Fruit fly (Drosophila melanogaster) whole organism, embryonic: ENCODE results near the gene CG42268.

Experiments used
- Ada2b ChIP-seq: fragments of 200-800 bp; sonication (Bioruptor generic); IDR thresholded peaks from 2 replicates; pipeline ENCODE4 v1.3.6; 2022; ENCODE audit warnings: missing biosample characterization, missing genetic modification characterization
- C15 ChIP-seq: fragments of 200-800 bp; sonication (Bioruptor generic); IDR thresholded peaks from 3 replicates; pipeline ENCODE4 v1.3.6; 2022; ENCODE audit warnings: missing biosample characterization, missing genetic modification characterization
- CG10267 ChIP-seq: fragments of 200-800 bp; sonication (Bioruptor generic); optimal IDR thresholded peaks from 2 replicates; lab custom pipeline; 2018; ENCODE audit warnings: missing biosample characterization, mild to moderate bottlenecking, missing genetic modification characterization, moderate library complexity
- CG12236 ChIP-seq: fragments of 200-800 bp; sonication (Bioruptor generic); optimal IDR thresholded peaks from 2 replicates; lab custom pipeline; 2016; ENCODE audit warnings: missing biosample characterization, missing genetic modification characterization
- CG1233 ChIP-seq: fragments of 200-800 bp; sonication (Bioruptor generic); optimal IDR thresholded peaks from 4 replicates; lab custom pipeline; 2018; ENCODE audit warnings: missing biosample characterization, mild to moderate bottlenecking, missing genetic modification characterization
- CG15479 ChIP-seq: fragments of 200-800 bp; sonication (Bioruptor generic); optimal IDR thresholded peaks from 3 replicates; lab custom pipeline; 2019; ENCODE audit warnings: missing biosample characterization, mild to moderate bottlenecking, missing genetic modification characterization, moderate library complexity
- CG15696 ChIP-seq: fragments of 200-800 bp; sonication (Bioruptor generic); optimal IDR thresholded peaks from 2 replicates; lab custom pipeline; 2019; ENCODE audit warnings: missing biosample characterization, mild to moderate bottlenecking, missing genetic modification characterization, moderate library complexity
- CG18764 ChIP-seq: fragments of 200-800 bp; sonication (Bioruptor generic); optimal IDR thresholded peaks from 3 replicates; lab custom pipeline; 2016; ENCODE audit warnings: missing biosample characterization, missing genetic modification characterization
- CG2116 ChIP-seq: fragments of 200-800 bp; sonication (Bioruptor generic); optimal IDR thresholded peaks from 3 replicates; lab custom pipeline; 2018; ENCODE audit warnings: missing biosample characterization, mild to moderate bottlenecking, missing genetic modification characterization
- CG2712 ChIP-seq: fragments of 200-800 bp; optimal IDR thresholded peaks from 3 replicates; lab custom pipeline; 2019; ENCODE audit warnings: missing biosample characterization, mild to moderate bottlenecking, missing genetic modification characterization, moderate library complexity
- CG31441 ChIP-seq: fragments of 200-800 bp; sonication (Bioruptor generic); IDR thresholded peaks from 2 replicates; pipeline ENCODE4 v1.3.6; 2022; ENCODE audit warnings: missing biosample characterization, missing genetic modification characterization
- CG4404 ChIP-seq: fragments of 200-800 bp; sonication (Bioruptor generic); IDR thresholded peaks from 2 replicates; pipeline ENCODE4 v1.3.6; 2022; ENCODE audit warnings: missing biosample characterization, missing genetic modification characterization
- CG4617 ChIP-seq: fragments of 200-800 bp; sonication (Bioruptor generic); optimal IDR thresholded peaks from 3 replicates; lab custom pipeline; 2016; ENCODE audit warnings: missing biosample characterization, missing genetic modification characterization, borderline replicate concordance
- CG5953 ChIP-seq: fragments of 200-800 bp; sonication (Bioruptor generic); IDR thresholded peaks from 2 replicates; pipeline ENCODE4 v1.3.6; 2022; ENCODE audit warnings: missing biosample characterization, missing genetic modification characterization
- CG6272 ChIP-seq: fragments of 200-800 bp; sonication (Bioruptor generic); IDR thresholded peaks from 2 replicates; pipeline ENCODE4 v1.3.6; 2022; ENCODE audit warnings: missing biosample characterization, missing genetic modification characterization
- CG6765 ChIP-seq: fragments of 200-800 bp; sonication (Bioruptor generic); optimal IDR thresholded peaks from 3 replicates; lab custom pipeline; 2017; ENCODE audit warnings: missing biosample characterization, mild to moderate bottlenecking, missing genetic modification characterization
- CG6791 ChIP-seq: fragments of 200-800 bp; sonication (Bioruptor generic); IDR thresholded peaks from 3 replicates; pipeline ENCODE4 v1.3.6; 2022; ENCODE audit warnings: missing biosample characterization, missing genetic modification characterization; ENCODE audit not compliant: partially characterized antibody
- CG9609 ChIP-seq: fragments of 200-800 bp; sonication (Bioruptor generic); optimal IDR thresholded peaks from 3 replicates; lab custom pipeline; 2016; ENCODE audit warnings: missing biosample characterization, missing genetic modification characterization
- CHES-1-like ChIP-seq: fragments of 200-800 bp; sonication (Bioruptor generic); optimal IDR thresholded peaks from 2 replicates; lab custom pipeline; 2016; ENCODE audit warnings: missing biosample characterization, missing genetic modification characterization
- Camta ChIP-seq: fragments of 200-800 bp; sonication (Bioruptor generic); optimal IDR thresholded peaks from 2 replicates; lab custom pipeline; 2016; ENCODE audit warnings: missing biosample characterization, missing genetic modification characterization
- D ChIP-seq, 2 experiments: fragments of 200-800 bp in 1 of 2; fragments of >200 bp in 1 of 2; sonication (Bioruptor generic) in 1 of 2; optimal IDR thresholded peaks; 2 replicates in 1 of 2; 3 replicates in 1 of 2; lab custom pipeline; 2017; ENCODE audit warnings: mild to moderate bottlenecking in 1 of 2, missing biosample characterization in 1 of 2, missing genetic modification characterization in 1 of 2, missing genetic modification reagents in 1 of 2
- Ets65A ChIP-seq: fragments of 200-800 bp; sonication (Bioruptor generic); peaks from one replicate; lab custom pipeline; 2016; ENCODE audit warnings: missing biosample characterization, missing genetic modification characterization
- Hmx ChIP-seq: fragments of 200-800 bp; sonication (Bioruptor generic); optimal IDR thresholded peaks from 2 replicates; lab custom pipeline; 2016; ENCODE audit warnings: missing biosample characterization, missing genetic modification characterization
- Hsf ChIP-seq: fragments of 200-800 bp; sonication (Bioruptor generic); optimal IDR thresholded peaks from 3 replicates; lab custom pipeline; 2016; ENCODE audit warnings: missing biosample characterization, missing genetic modification characterization
- Mad ChIP-seq: fragments of 200-800 bp; sonication (Bioruptor generic); optimal IDR thresholded peaks from 2 replicates; lab custom pipeline; 2016; ENCODE audit warnings: missing biosample characterization, missing genetic modification characterization
- Mrtf ChIP-seq: fragments of 200-800 bp; sonication (Bioruptor generic); IDR thresholded peaks from 3 replicates; pipeline ENCODE4 v1.3.6; 2022; ENCODE audit warnings: missing biosample characterization, missing genetic modification characterization
- NK7.1 ChIP-seq: fragments of 200-800 bp; sonication (Bioruptor generic); optimal IDR thresholded peaks from 3 replicates; lab custom pipeline; 2016; ENCODE audit warnings: missing biosample characterization, missing genetic modification characterization
- Sry-δ ChIP-seq: fragments of 200-800 bp; sonication (Bioruptor generic); optimal IDR thresholded peaks from 2 replicates; lab custom pipeline; 2016; ENCODE audit warnings: missing biosample characterization, missing genetic modification characterization
- ap ChIP-seq: fragments of 200-800 bp; sonication (Bioruptor generic); IDR thresholded peaks from 2 replicates; pipeline ENCODE4 v1.3.6; 2022; ENCODE audit warnings: missing biosample characterization, missing genetic modification characterization
- bbx ChIP-seq: fragments of 200-800 bp; sonication (Bioruptor generic); IDR thresholded peaks from 2 replicates; pipeline ENCODE4 v1.3.6; 2022; ENCODE audit warnings: missing biosample characterization, missing genetic modification characterization; ENCODE audit not compliant: partially characterized antibody
- br ChIP-seq: fragments of >200 bp; optimal IDR thresholded peaks from 2 replicates; lab custom pipeline; 2017
- cg ChIP-seq: fragments of 200-800 bp; sonication (Bioruptor generic); optimal IDR thresholded peaks from 3 replicates; lab custom pipeline; 2019; ENCODE audit warnings: missing biosample characterization, mild to moderate bottlenecking, missing genetic modification characterization, moderate library complexity
- crc ChIP-seq: fragments of 200-800 bp; sonication (Bioruptor generic); optimal IDR thresholded peaks from 2 replicates; lab custom pipeline; 2016; ENCODE audit warnings: missing biosample characterization, missing genetic modification characterization
- dimm ChIP-seq: fragments of 200-800 bp; sonication (Bioruptor generic); IDR thresholded peaks from 2 replicates; pipeline ENCODE4 v1.3.6; 2022; ENCODE audit warnings: missing biosample characterization, missing genetic modification characterization
- disco-r ChIP-seq: fragments of 200-800 bp; sonication (Bioruptor generic); optimal IDR thresholded peaks from 2 replicates; lab custom pipeline; 2016; ENCODE audit warnings: missing biosample characterization, missing genetic modification characterization
- ftz-f1 ChIP-seq: fragments of 200-800 bp; sonication (Bioruptor generic); optimal IDR thresholded peaks from 2 replicates; lab custom pipeline; 2016; ENCODE audit warnings: missing biosample characterization, missing genetic modification characterization
- gfzf ChIP-seq: fragments of 200-800 bp; sonication (Bioruptor generic); optimal IDR thresholded peaks from 2 replicates; lab custom pipeline; 2016; ENCODE audit warnings: missing biosample characterization, mild to moderate bottlenecking, missing genetic modification characterization, moderate library complexity
- gro ChIP-seq: fragments of 200-800 bp; sonication (Bioruptor generic); optimal IDR thresholded peaks from 2 replicates; lab custom pipeline; 2016; ENCODE audit warnings: missing biosample characterization, missing genetic modification characterization
- jigr1 ChIP-seq: fragments of 200-800 bp; sonication (Bioruptor generic); IDR thresholded peaks from 3 replicates; pipeline ENCODE4 v1.3.6; 2022; ENCODE audit warnings: missing biosample characterization, missing genetic modification characterization
- kah ChIP-seq: fragments of 200-800 bp; sonication (Bioruptor generic); optimal IDR thresholded peaks from 2 replicates; lab custom pipeline; 2018; ENCODE audit warnings: missing biosample characterization, mild to moderate bottlenecking, missing genetic modification characterization
- knrl ChIP-seq: fragments of 200-800 bp; sonication (Bioruptor generic); IDR thresholded peaks from 3 replicates; pipeline ENCODE4 v1.3.6; 2022; ENCODE audit warnings: missing biosample characterization, missing genetic modification characterization; ENCODE audit not compliant: partially characterized antibody
- lab ChIP-seq: fragments of 200-800 bp; sonication (Bioruptor generic); optimal IDR thresholded peaks from 3 replicates; lab custom pipeline; 2017; ENCODE audit warnings: missing biosample characterization, missing genetic modification characterization, mild to moderate bottlenecking, moderate library complexity, missing genetic modification reagents
- lola ChIP-seq, 3 experiments: fragments of >200 bp in 2 of 3; fragments of 200-800 bp in 1 of 3; sonication (Bioruptor generic) in 1 of 3; optimal IDR thresholded peaks; 2 replicates each; lab custom pipeline; 2017 to 2019; ENCODE audit warnings: missing biosample characterization in 3 of 3, missing genetic modification characterization in 3 of 3, mild to moderate bottlenecking in 1 of 3, moderate library complexity in 1 of 3
- nom ChIP-seq: fragments of 200-800 bp; sonication (Bioruptor generic); optimal IDR thresholded peaks from 2 replicates; lab custom pipeline; 2017; ENCODE audit warnings: missing biosample characterization, missing genetic modification characterization, mild to moderate bottlenecking, moderate library complexity, missing genetic modification reagents
- onecut ChIP-seq: fragments of 200-800 bp; sonication (Bioruptor generic); IDR thresholded peaks from 2 replicates; pipeline ENCODE4 v1.3.6; 2022; ENCODE audit warnings: missing biosample characterization, missing genetic modification characterization
- psq ChIP-seq: fragments of 200-800 bp; sonication (Bioruptor generic); optimal IDR thresholded peaks from 2 replicates; lab custom pipeline; 2017; ENCODE audit warnings: missing biosample characterization, missing genetic modification characterization
- sisA ChIP-seq: fragments of 200-800 bp; sonication (Bioruptor generic); IDR thresholded peaks from 2 replicates; pipeline ENCODE4 v1.3.6; 2022; ENCODE audit warnings: missing biosample characterization, missing genetic modification characterization
- tap ChIP-seq: fragments of 200-800 bp; optimal IDR thresholded peaks from 3 replicates; lab custom pipeline; 2019; ENCODE audit warnings: missing biosample characterization, mild to moderate bottlenecking, missing genetic modification characterization, moderate library complexity
- zf30C ChIP-seq: fragments of 200-800 bp; sonication (Bioruptor generic); optimal IDR thresholded peaks from 3 replicates; lab custom pipeline; 2018; ENCODE audit warnings: missing biosample characterization, mild to moderate bottlenecking, missing genetic modification characterization
- zfh1 ChIP-seq: fragments of 200-800 bp; sonication (Bioruptor generic); IDR thresholded peaks from 3 replicates; pipeline ENCODE4 v1.3.6; 2022; ENCODE audit warnings: missing biosample characterization, missing genetic modification characterization
- zfh2 ChIP-seq: fragments of 200-800 bp; sonication (Bioruptor generic); optimal IDR thresholded peaks from 2 replicates; lab custom pipeline; 2016; ENCODE audit warnings: missing biosample characterization, missing genetic modification characterization

CG42268 gene

dm6 chr3L:9704162-9704748 lies 55.9 kb downstream of the CG42268 start, which contains the start of gene CG16711 (continued):
- TF ChIP-seq CG4404 (GFP tag; lab: Robert Waterston, UW) (no peak), CG15479 (no peak), ap (no peak), lola (GFP tag; optimal IDR thresholded peaks at IDR 0.05; lab: Kevin White, UChicago) (no peak), CG1233 (GFP tag; lab: Kevin White, UChicago) (no peak), gfzf (GFP tag; lab: Kevin White, UChicago) (peak; percentile 40), CG10267 (tag; lab: Kevin White, UChicago) (peak; percentile 40), bbx (GFP tag; lab: Robert Waterston, UW) (peak; percentile 96), cg (peak; percentile 58), NK7.1 (GFP tag; lab: Kevin White, UChicago) (no peak), ftz-f1 (no peak), psq (GFP tag; lab: Kevin White, UChicago) (no peak), CG6791 (peak; percentile 94), tap (tag; lab: Kevin White, UChicago) (no peak), CG31441 (GFP tag; lab: Robert Waterston, UW) (no peak), zf30C (GFP tag; lab: Kevin White, UChicago) (no peak), CG15696 (tag; lab: Kevin White, UChicago) (no peak), CHES-1-like (no peak), Camta (GFP tag; lab: Kevin White, UChicago) (no peak), onecut (peak; percentile 95), sisA (GFP tag; lab: Robert Waterston, UW) (no peak), knrl (GFP tag; lab: Robert Waterston, UW) (peak; percentile 90), crc (no peak), Mrtf (GFP tag; lab: Robert Waterston, UW) (no peak), Hmx (no peak), Ada2b (GFP tag; lab: Robert Waterston, UW) (no peak), nom (GFP tag; lab: Kevin White, UChicago) (no peak), Mad (GFP tag; lab: Kevin White, UChicago) (no peak), CG5953 (no peak), disco-r (GFP tag; lab: Kevin White, UChicago) (no peak), zfh1 (GFP tag; lab: Robert Waterston, UW) (0 out of 3 replicates have a peak, but pooled peaks have one; percentile 21), jigr1 (GFP tag; lab: Robert Waterston, UW) (no peak), CG12236 (GFP tag; lab: Kevin White, UChicago) (no peak), Ets65A (no peak), CG6765 (GFP tag; lab: Kevin White, UChicago) (no peak), CG9609 (GFP tag; lab: Kevin White, UChicago) (no peak), lab (no peak), CG4617 (GFP tag; lab: Kevin White, UChicago) (peak; percentile 63), Sry-δ (GFP tag; lab: Kevin White, UChicago) (peak; percentile 76), C15 (GFP tag; lab: Robert Waterston, UW) (no peak), gro (no peak), Hsf (GFP tag; lab: Kevin White, UChicago) (no peak), dimm (GFP tag; lab: Robert Waterston, UW) (no peak), CG6272 (GFP tag; lab: Robert Waterston, UW) (no peak), br (lab: Kevin White, UChicago) (no peak), D (optimal IDR thresholded peaks at IDR 0.05; lab: Kevin White, UChicago) (no peak), D (GFP tag; optimal IDR thresholded peaks at IDR 0.05; lab: Kevin White, UChicago) (no peak), CG2712 (tag; lab: Kevin White, UChicago) (peak; percentile 15), kah (no peak), CG18764 (GFP tag; lab: Kevin White, UChicago) (no peak), CG2116 (GFP tag; lab: Kevin White, UChicago) (peak; percentile 92), zfh2 (GFP tag; lab: Kevin White, UChicago) (no peak)
